Fruit fly (Drosophila melanogaster): Measurements from ENCODE around the gene CG10486.

dm6 chr3L:5882209-5882403, 24.4 kb downstream of the CG10486 start, which contains the start of gene CG13287:
- no peak for TF ChIP-seq HLH106 (tag; optimal IDR thresholded peaks at IDR 0.05)
- no peak for TF ChIP-seq rgr (GFP tag; optimal IDR thresholded peaks at IDR 0.05)
- TF ChIP-seq Abd-B (GFP tag; optimal IDR thresholded peaks at IDR 0.05): no peak
- no peak for TF ChIP-seq fru (GFP tag; optimal IDR thresholded peaks at IDR 0.05)
- TF ChIP-seq woc (GFP tag; optimal IDR thresholded peaks at IDR 0.05): no peak
- no peak for TF ChIP-seq GATAd (GFP tag; optimal IDR thresholded peaks at IDR 0.05)
- TF ChIP-seq Rel (GFP tag; optimal IDR thresholded peaks at IDR 0.05): no peak
- no peak for TF ChIP-seq Rel (tag; optimal IDR thresholded peaks at IDR 0.05)
- no peak for TF ChIP-seq Hr78 (GFP tag; optimal IDR thresholded peaks at IDR 0.05)
